Fruit fly (Drosophila melanogaster): ENCODE measurements around the gene CG46440.

DNA sequence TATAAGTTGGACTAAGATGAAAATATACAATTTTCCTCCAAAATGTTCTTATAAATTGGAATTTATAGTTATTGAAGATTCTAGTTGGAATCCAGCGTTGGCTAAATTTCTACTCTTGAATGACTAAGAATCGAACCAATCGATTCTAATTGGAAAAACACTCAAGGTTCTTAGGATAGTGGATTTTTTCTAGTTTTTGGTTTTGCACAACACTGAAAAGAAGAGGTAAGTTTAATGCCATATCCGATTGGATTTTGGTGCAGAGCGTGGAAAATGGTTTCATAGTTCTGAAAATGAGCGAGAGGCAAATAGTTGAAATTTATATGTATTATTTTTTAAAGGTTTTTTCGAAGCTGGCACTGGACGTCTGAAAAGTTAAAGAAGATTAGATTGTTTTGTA is 17.9 kb upstream of the CG46440 start:
- TF ChIP-seq CTCF (optimal IDR thresholded peaks at IDR 0.05) (no peak), CG8478 (optimal IDR thresholded peaks at IDR 0.05) (no peak)
